Worm (Caenorhabditis elegans): ENCODE data around the gene ZC449.2.
A peak's percentile ranks its signal among the peaks of the same experiment; 100 is the strongest.

The ZC449.2 gene

ce11 chrX:4972039-4972581 is 49.0 kb upstream of the ZC449.2 start:
- TF ChIP-seq let-607 (tag; optimal IDR thresholded peaks at IDR 0.05) (no peak), pha-4 (tag; optimal IDR thresholded peaks at IDR 0.05) (no peak), Y53F4B.3 (GFP tag; IDR thresholded peaks at IDR 0.05) (no peak), D2030.7 (GFP tag; IDR thresholded peaks at IDR 0.05) (no peak), gei-17 (GFP tag; optimal IDR thresholded peaks at IDR 0.05) (no peak), madf-8 (GFP tag; conservative IDR thresholded peaks at IDR 0.05) (no peak), hmg-1.2 (GFP tag; IDR thresholded peaks at IDR 0.05) (no peak), egl-18 (GFP tag; IDR thresholded peaks at IDR 0.05) (no peak), attf-5 (GFP tag; optimal IDR thresholded peaks at IDR 0.05) (no peak), lin-54 (GFP tag; optimal IDR thresholded peaks at IDR 0.05) (no peak), ztf-28 (GFP tag; IDR thresholded peaks at IDR 0.05) (no peak), hsf-1 (GFP tag; IDR thresholded peaks at IDR 0.05) (peak; percentile 67; the same call in 1 of the 2 replicates), pbrm-1 (GFP tag; IDR thresholded peaks at IDR 0.05) (no peak), chd-7 (tag; optimal IDR thresholded peaks at IDR 0.05) (no peak), hmg-20 (GFP tag; IDR thresholded peaks at IDR 0.05) (no peak), zfh-2 (GFP tag; conservative IDR thresholded peaks at IDR 0.05) (0 out of 2 replicates have a peak, but pooled peaks have one; percentile 21), lin-26 (GFP tag; IDR thresholded peaks at IDR 0.05) (no peak), madf-6 (GFP tag; IDR thresholded peaks at IDR 0.05) (0 out of 2 replicates have a peak, but pooled peaks have one; percentile 6), F37B4.10 (GFP tag; IDR thresholded peaks at IDR 0.05) (no peak)

ce11 chrX:4974486-4974885 is 46.6 kb upstream of the ZC449.2 start:
- TF ChIP-seq unc-62 (GFP tag; optimal IDR thresholded peaks at IDR 0.05) (peak; percentile 41), ekl-4 (GFP tag; IDR thresholded peaks at IDR 0.05) (no peak), atf-7 (tag; optimal IDR thresholded peaks at IDR 0.05) (no peak), nhr-80 (tag; optimal IDR thresholded peaks at IDR 0.05) (peak; percentile 84), attf-3 (GFP tag; conservative IDR thresholded peaks at IDR 0.05) (no peak), lir-1 (GFP tag; conservative IDR thresholded peaks at IDR 0.05) (no peak), T26A5.8 (tag; optimal IDR thresholded peaks at IDR 0.05) (no peak), let-607 (tag; optimal IDR thresholded peaks at IDR 0.05) (peak; percentile 90), cebp-1 (GFP tag; IDR thresholded peaks at IDR 0.05) (no peak), cebp-1 (tag; optimal IDR thresholded peaks at IDR 0.05) (no peak), Y56A3A.18 (GFP tag; IDR thresholded peaks at IDR 0.05) (no peak), zim-3 (tag; optimal IDR thresholded peaks at IDR 0.05) (no peak), nhr-120 (GFP tag; IDR thresholded peaks at IDR 0.05) (no peak), fkh-3 (tag; optimal IDR thresholded peaks at IDR 0.05) (no peak), egl-18 (GFP tag; IDR thresholded peaks at IDR 0.05) (no peak), tbx-9 (tag; optimal IDR thresholded peaks at IDR 0.05; ENCODE audit: borderline replicate concordance) (no peak), egl-44 (GFP tag; IDR thresholded peaks at IDR 0.05) (no peak)

ce11 chrX:4976530-4976929 is 44.6 kb upstream of the ZC449.2 start, which contains the start of gene lfi-1:
Gene lfi-1, plus strand, starts transcription at chrX:4976830.
- TF ChIP-seq somi-1 (GFP tag; optimal IDR thresholded peaks at IDR 0.05) (no peak), let-526 (GFP tag; IDR thresholded peaks at IDR 0.05) (no peak), attf-6 (GFP tag; IDR thresholded peaks at IDR 0.05) (no peak), T26A5.8 (tag; optimal IDR thresholded peaks at IDR 0.05) (no peak), T07F8.4 (tag; optimal IDR thresholded peaks at IDR 0.05) (no peak), hlh-26 (GFP tag; conservative IDR thresholded peaks at IDR 0.05) (no peak), pha-4 (tag; optimal IDR thresholded peaks at IDR 0.05) (no peak), ceh-100 (GFP tag; IDR thresholded peaks at IDR 0.05) (no peak)
